Worm (Caenorhabditis elegans) whole organism, L1 larva: ENCODE measurements around the gene Y51H4A.23.

Experiments used
- ceh-82 ChIP-seq, 3 experiments: fragments of 150-350 bp in 1 of 3; sonication (generic microtip) in 2 of 3; optimal IDR thresholded peaks; 2 replicates each; lab custom pipeline; 2014 to 2017; ENCODE audit warnings: missing biosample characterization in 3 of 3, missing genetic modification characterization in 3 of 3
- ces-1 ChIP-seq: fragments of 150-350 bp; optimal IDR thresholded peaks from 2 replicates; lab custom pipeline; 2014; ENCODE audit warnings: missing biosample characterization, missing genetic modification reagents, missing genetic modification characterization
- egl-27 ChIP-seq, 2 experiments: fragments of 150-350 bp in 1 of 2; sonication (generic microtip); optimal IDR thresholded peaks; 3 replicates each; lab custom pipeline; 2017 to 2018; ENCODE audit warnings: missing biosample characterization in 2 of 2, missing genetic modification characterization in 2 of 2, missing genetic modification reagents in 2 of 2
- lin-39 ChIP-seq: fragments of 150-350 bp; optimal IDR thresholded peaks from 2 replicates; lab custom pipeline; 2014; ENCODE audit warnings: missing biosample characterization, missing genetic modification reagents, missing genetic modification characterization
- mep-1 ChIP-seq: fragments of 150-350 bp; optimal IDR thresholded peaks from 2 replicates; lab custom pipeline; 2014; ENCODE audit warnings: missing biosample characterization, missing genetic modification characterization
- nhr-11 ChIP-seq: fragments of 150-350 bp; optimal IDR thresholded peaks from 2 replicates; lab custom pipeline; 2014; ENCODE audit warnings: missing biosample characterization, missing genetic modification characterization

ce11 chrIV:16743530-16743929 lies 20.8 kb downstream of the Y51H4A.23 start, which contains the start of gene Y43D4A.1:
- no peak for TF ChIP-seq ces-1 (GFP tag; lab: Kevin White, UChicago)
- TF ChIP-seq lin-39, result no peak
- TF ChIP-seq mep-1, result no peak
- no peak for TF ChIP-seq nhr-11
- TF ChIP-seq egl-27 (tag; optimal IDR thresholded peaks at IDR 0.05; lab: Kevin White, UChicago), result no peak
- TF ChIP-seq ceh-82 (tag; optimal IDR thresholded peaks at IDR 0.05; lab: Kevin White, UChicago), result no peak
